Worm (Caenorhabditis elegans) whole organism, young adult: Measurements from ENCODE around the gene acc-4.
A peak's percentile ranks its signal among the peaks of the same experiment; 100 is the strongest.

Experiments
- B0019.2 ChIP-seq: fragments of 200-800 bp; sonication (Bioruptor generic); conservative IDR thresholded peaks from 2 replicates; pipeline ENCODE4 v1.3.6; 2022; ENCODE audit warnings: missing genetic modification reagents, missing genetic modification characterization, missing compliant biosample characterization
- C17E4.6 ChIP-seq: fragments of 200-800 bp; sonication (Bioruptor generic); IDR thresholded peaks from 2 replicates; pipeline ENCODE4 v1.3.6; 2022; ENCODE audit warnings: missing genetic modification reagents, missing genetic modification characterization, missing compliant biosample characterization
- D2030.7 ChIP-seq: fragments of 200-800 bp; sonication (Bioruptor generic); IDR thresholded peaks from 2 replicates; pipeline ENCODE4 v1.3.6; 2022; ENCODE audit warnings: missing genetic modification reagents, missing genetic modification characterization, missing compliant biosample characterization
- F23B12.7 ChIP-seq: sonication (generic microtip); optimal IDR thresholded peaks from 2 replicates; lab custom pipeline; 2017; ENCODE audit warnings: missing genetic modification characterization, mild to moderate bottlenecking, missing compliant biosample characterization, antibody characterized with exemption, moderate library complexity; ENCODE audit not compliant: insufficient read depth
- F37B4.10 ChIP-seq: fragments of 200-800 bp; sonication (Bioruptor generic); IDR thresholded peaks from 2 replicates; pipeline ENCODE4 v1.3.6; 2022; ENCODE audit warnings: missing genetic modification characterization, missing compliant biosample characterization
- F39B2.1 ChIP-seq: fragments of 200-800 bp; sonication (Bioruptor generic); IDR thresholded peaks from 2 replicates; pipeline ENCODE4 v1.3.6; 2022; ENCODE audit warnings: missing genetic modification reagents, missing genetic modification characterization, missing compliant biosample characterization
- F49E8.2 ChIP-seq: sonication (generic microtip); optimal IDR thresholded peaks from 3 replicates; lab custom pipeline; 2017; ENCODE audit warnings: missing genetic modification characterization, mild to moderate bottlenecking, missing compliant biosample characterization, antibody characterized with exemption, moderate library complexity; ENCODE audit not compliant: insufficient read depth
- F52B5.7 ChIP-seq: sonication (generic microtip); optimal IDR thresholded peaks from 2 replicates; lab custom pipeline; 2016; ENCODE audit warnings: mild to moderate bottlenecking, missing genetic modification characterization, missing compliant biosample characterization
- K12H6.12 ChIP-seq: fragments of 200-800 bp; sonication (Bioruptor generic); optimal IDR thresholded peaks from 2 replicates; lab custom pipeline; 2018; ENCODE audit warnings: mild to moderate bottlenecking, missing genetic modification characterization, missing compliant biosample characterization
- Y53G8AR.9 ChIP-seq: fragments of 200-800 bp; sonication (Bioruptor generic); conservative IDR thresholded peaks from 2 replicates; pipeline ENCODE4 v1.3.6; 2022; ENCODE audit warnings: missing genetic modification reagents, missing genetic modification characterization, missing compliant biosample characterization
- Y67H2A.10 ChIP-seq: fragments of 200-800 bp; sonication (Bioruptor generic); conservative IDR thresholded peaks from 2 replicates; pipeline ENCODE4 v1.3.6; 2022; ENCODE audit warnings: missing genetic modification reagents, missing genetic modification characterization, missing compliant biosample characterization
- Y95B8A.8 ChIP-seq: fragments of 200-800 bp; sonication (Bioruptor generic); IDR thresholded peaks from 2 replicates; pipeline ENCODE4 v1.3.6; 2022; ENCODE audit warnings: missing genetic modification reagents, missing genetic modification characterization, missing compliant biosample characterization
- ZK185.1 ChIP-seq: sonication (generic microtip); optimal IDR thresholded peaks from 2 replicates; lab custom pipeline; 2016; ENCODE audit warnings: mild to moderate bottlenecking, missing genetic modification characterization, missing compliant biosample characterization; ENCODE audit not compliant: poor library complexity, severe bottlenecking
- ama-1 ChIP-seq, 3 experiments: fragments of 150-350 bp in 1 of 3; sonication (generic microtip) in 2 of 3; optimal IDR thresholded peaks; 2 replicates each; lab custom pipeline; 2014 to 2018; ENCODE audit warnings: missing biosample characterization in 2 of 3, missing genetic modification characterization in 2 of 3, missing genetic modification reagents in 2 of 3
- aptf-2 ChIP-seq: fragments of 200-800 bp; sonication (Bioruptor generic); conservative IDR thresholded peaks from 2 replicates; pipeline ENCODE4 v1.3.6; 2022; ENCODE audit warnings: missing genetic modification reagents, missing genetic modification characterization, missing compliant biosample characterization
- aptf-3 ChIP-seq: fragments of 200-800 bp; sonication (Bioruptor generic); IDR thresholded peaks from 2 replicates; pipeline ENCODE4 v1.3.6; 2022; ENCODE audit warnings: missing genetic modification characterization, missing compliant biosample characterization
- athp-1 ChIP-seq: sonication (generic microtip); optimal IDR thresholded peaks from 2 replicates; lab custom pipeline; 2017; ENCODE audit warnings: mild to moderate bottlenecking, missing genetic modification characterization, missing compliant biosample characterization
- bed-1 ChIP-seq: fragments of 200-800 bp; sonication (Bioruptor generic); IDR thresholded peaks from 2 replicates; pipeline ENCODE4 v1.3.6; 2022; ENCODE audit warnings: missing genetic modification reagents, missing genetic modification characterization, missing compliant biosample characterization
- cebp-2 ChIP-seq: fragments of 200-800 bp; sonication (Bioruptor generic); IDR thresholded peaks from 2 replicates; pipeline ENCODE4 v1.3.6; 2022; ENCODE audit warnings: missing genetic modification characterization, missing compliant biosample characterization
- ceh-27 ChIP-seq: fragments of 200-800 bp; sonication (Bioruptor generic); optimal IDR thresholded peaks from 2 replicates; lab custom pipeline; 2018; ENCODE audit warnings: mild to moderate bottlenecking, missing genetic modification characterization, moderate library complexity, missing compliant biosample characterization
- chd-7 ChIP-seq: sonication (generic microtip); optimal IDR thresholded peaks from 2 replicates; lab custom pipeline; 2016; ENCODE audit warnings: mild to moderate bottlenecking, missing genetic modification characterization, moderate library complexity, missing compliant biosample characterization
- die-1 ChIP-seq: sonication (generic microtip); optimal IDR thresholded peaks from 2 replicates; lab custom pipeline; 2016; ENCODE audit warnings: missing genotype, mild to moderate bottlenecking, missing genetic modification characterization, missing compliant biosample characterization
- dox-1 ChIP-seq: fragments of 200-800 bp; sonication (Bioruptor generic); IDR thresholded peaks from 2 replicates; pipeline ENCODE4 v1.3.6; 2022; ENCODE audit warnings: missing genetic modification reagents, missing genetic modification characterization, missing compliant biosample characterization
- dpff-1 ChIP-seq: sonication (generic microtip); optimal IDR thresholded peaks from 2 replicates; lab custom pipeline; 2017; ENCODE audit warnings: mild to moderate bottlenecking, missing genetic modification characterization, missing compliant biosample characterization
- dpl-1 ChIP-seq: fragments of 150-350 bp; optimal IDR thresholded peaks from 2 replicates; lab custom pipeline; 2014; ENCODE audit warnings: missing biosample characterization, missing genetic modification reagents, missing genetic modification characterization
- efl-1 ChIP-seq: fragments of 150-350 bp; optimal IDR thresholded peaks from 2 replicates; lab custom pipeline; 2014; ENCODE audit warnings: missing biosample characterization, missing genetic modification reagents, missing genetic modification characterization
- ekl-4 ChIP-seq: fragments of 200-800 bp; sonication (Bioruptor generic); IDR thresholded peaks from 2 replicates; pipeline ENCODE4 v1.3.6; 2022; ENCODE audit warnings: missing genetic modification reagents, missing genetic modification characterization, missing compliant biosample characterization
- ets-4 ChIP-seq: fragments of 200-800 bp; sonication (Bioruptor generic); optimal IDR thresholded peaks from 2 replicates; lab custom pipeline; 2018; ENCODE audit warnings: mild to moderate bottlenecking, missing genetic modification characterization, missing compliant biosample characterization
- fkh-3 ChIP-seq: sonication (generic microtip); optimal IDR thresholded peaks from 2 replicates; lab custom pipeline; 2016; ENCODE audit warnings: mild to moderate bottlenecking, missing genetic modification characterization, missing compliant biosample characterization
- let-607 ChIP-seq, 2 experiments: fragments of 200-800 bp in 1 of 2; sonication (Bioruptor generic) in 1 of 2; sonication (generic microtip) in 1 of 2; optimal IDR thresholded peaks; 2 replicates each; lab custom pipeline; 2016 to 2018; ENCODE audit warnings: mild to moderate bottlenecking in 2 of 2, missing compliant biosample characterization in 2 of 2, missing genetic modification characterization in 2 of 2, moderate library complexity in 2 of 2, missing genotype in 1 of 2
- lin-26 ChIP-seq: fragments of 200-800 bp; sonication (Bioruptor generic); IDR thresholded peaks from 2 replicates; pipeline ENCODE4 v1.3.6; 2022; ENCODE audit warnings: missing genetic modification reagents, missing genetic modification characterization, missing compliant biosample characterization
- madf-6 ChIP-seq: fragments of 200-800 bp; sonication (Bioruptor generic); IDR thresholded peaks from 2 replicates; pipeline ENCODE4 v1.3.6; 2022; ENCODE audit warnings: missing genetic modification reagents, missing genetic modification characterization, missing compliant biosample characterization
- madf-8 ChIP-seq: fragments of 200-800 bp; sonication (Bioruptor generic); conservative IDR thresholded peaks from 2 replicates; pipeline ENCODE4 v1.3.6; 2022; ENCODE audit warnings: missing genetic modification reagents, missing genetic modification characterization, missing compliant biosample characterization
- nfya-2 ChIP-seq: fragments of 200-800 bp; sonication (Bioruptor generic); IDR thresholded peaks from 2 replicates; pipeline ENCODE4 v1.3.6; 2022; ENCODE audit warnings: missing genetic modification reagents, missing genetic modification characterization, missing compliant biosample characterization
- nhr-120 ChIP-seq: fragments of 200-800 bp; sonication (Bioruptor generic); IDR thresholded peaks from 2 replicates; pipeline ENCODE4 v1.3.6; 2022; ENCODE audit warnings: missing genetic modification characterization, missing compliant biosample characterization
- nhr-27 ChIP-seq: fragments of 200-800 bp; sonication (Bioruptor generic); optimal IDR thresholded peaks from 2 replicates; lab custom pipeline; 2018; ENCODE audit warnings: mild to moderate bottlenecking, missing genetic modification characterization, moderate library complexity, missing compliant biosample characterization
- pha-4 ChIP-seq: fragments of 150-350 bp; sonication (generic microtip); optimal IDR thresholded peaks from 2 replicates; lab custom pipeline; 2014; ENCODE audit warnings: missing biosample characterization, missing genetic modification reagents, missing genetic modification characterization
- repo-1 ChIP-seq: sonication (generic microtip); optimal IDR thresholded peaks from 2 replicates; lab custom pipeline; 2017; ENCODE audit warnings: mild to moderate bottlenecking, missing genetic modification characterization, missing compliant biosample characterization
- sdz-38 ChIP-seq: sonication (generic microtip); optimal IDR thresholded peaks from 2 replicates; lab custom pipeline; 2016; ENCODE audit warnings: missing genotype, missing genetic modification characterization, missing compliant biosample characterization
- snpc-1.1 ChIP-seq: sonication (generic microtip); optimal IDR thresholded peaks from 2 replicates; lab custom pipeline; 2017; ENCODE audit warnings: missing genetic modification characterization, mild to moderate bottlenecking, missing compliant biosample characterization, antibody characterized with exemption, moderate library complexity, missing genotype, missing genetic modification reagents; ENCODE audit not compliant: insufficient read depth
- snpc-4 ChIP-seq, 5 experiments: fragments of 150-350 bp in 1 of 5; sonication (generic microtip) in 4 of 5; optimal IDR thresholded peaks; 2 replicates each; lab custom pipeline; 2014 to 2018; ENCODE audit warnings: missing genetic modification characterization in 5 of 5, missing biosample characterization in 3 of 5, antibody characterized with exemption in 2 of 5, mild to moderate bottlenecking in 2 of 5, missing compliant biosample characterization in 2 of 5, missing genotype in 2 of 5, moderate library complexity in 2 of 5, missing genetic modification reagents in 1 of 5
- sptf-2 ChIP-seq: fragments of 200-800 bp; sonication (Bioruptor generic); optimal IDR thresholded peaks from 2 replicates; lab custom pipeline; 2018; ENCODE audit warnings: mild to moderate bottlenecking, missing genetic modification characterization, missing compliant biosample characterization
- xnd-1 ChIP-seq: sonication (generic microtip); optimal IDR thresholded peaks from 2 replicates; lab custom pipeline; 2016; ENCODE audit warnings: missing genotype, missing genetic modification reagents, missing genetic modification characterization, missing compliant biosample characterization
- zfh-2 ChIP-seq: fragments of 200-800 bp; sonication (Bioruptor generic); conservative IDR thresholded peaks from 2 replicates; pipeline ENCODE4 v1.3.6; 2022; ENCODE audit warnings: missing genetic modification reagents, missing genetic modification characterization, missing compliant biosample characterization
- ztf-25 ChIP-seq: fragments of 200-800 bp; sonication (Bioruptor generic); IDR thresholded peaks from 2 replicates; pipeline ENCODE4 v1.3.6; 2022; ENCODE audit warnings: missing genetic modification reagents, missing genetic modification characterization, missing compliant biosample characterization
- ztf-6 ChIP-seq: fragments of 200-800 bp; sonication (Bioruptor generic); IDR thresholded peaks from 2 replicates; pipeline ENCODE4 v1.3.6; 2022; ENCODE audit warnings: missing genetic modification reagents, missing genetic modification characterization, missing compliant biosample characterization

The acc-4 gene

ce11 chrIII:13465918-13466592 lies 17.9 kb downstream of the acc-4 start, which contains the start of gene cdk-5 (continued):
- no peak for TF ChIP-seq ztf-25
- no peak for TF ChIP-seq Y67H2A.10 (GFP tag; lab: Robert Waterston, UW)
- TF ChIP-seq ztf-6 (GFP tag; lab: Robert Waterston, UW): no peak
- no peak for TF ChIP-seq ets-4
- TF ChIP-seq nfya-2 (GFP tag; lab: Robert Waterston, UW): no peak
- no peak for TF ChIP-seq C17E4.6 (GFP tag; lab: Robert Waterston, UW)
- no peak for TF ChIP-seq fkh-3
- TF ChIP-seq Y53G8AR.9 (GFP tag; lab: Robert Waterston, UW): peak; percentile 87; the same call in 1 of the 2 replicates
- no peak for TF ChIP-seq die-1 (tag; lab: Kevin White, UChicago)
- TF ChIP-seq Y95B8A.8 (GFP tag; lab: Robert Waterston, UW): no peak
- TF ChIP-seq B0019.2 (GFP tag; lab: Robert Waterston, UW): no peak
- no peak for TF ChIP-seq dpff-1
- 0 out of 2 replicates have a peak, but pooled peaks have one; percentile 31 for TF ChIP-seq dox-1 (GFP tag; lab: Robert Waterston, UW)
- TF ChIP-seq dpl-1 (GFP tag; lab: Kevin White, UChicago): peak; percentile 11
- no peak for TF ChIP-seq F52B5.7 (tag; lab: Kevin White, UChicago)
- peak; percentile 4 for TF ChIP-seq efl-1 (GFP tag; lab: Kevin White, UChicago)
- no peak for TF ChIP-seq sdz-38 (tag; lab: Kevin White, UChicago)
- no peak for TF ChIP-seq chd-7 (tag; lab: Kevin White, UChicago)
- peak; percentile 69 for TF ChIP-seq repo-1 (tag; lab: Kevin White, UChicago)
- no peak for TF ChIP-seq ama-1 (optimal IDR thresholded peaks at IDR 0.05; lab: Kevin White, UChicago)
- no peak for TF ChIP-seq ama-1 (GFP tag; optimal IDR thresholded peaks at IDR 0.05; lab: Kevin White, UChicago)
- TF ChIP-seq F49E8.2: no peak
- peak in 1 of 2 experiments; percentile 46 for TF ChIP-seq let-607 (tag; optimal IDR thresholded peaks at IDR 0.05; lab: Kevin White, UChicago)
- TF ChIP-seq snpc-4 (GFP tag; optimal IDR thresholded peaks at IDR 0.05; lab: Kevin White, UChicago): no peak
- TF ChIP-seq snpc-4 (tag; optimal IDR thresholded peaks at IDR 0.05; lab: Kevin White, UChicago): peak in 2 of 4 experiments; percentile 54 to 62
- TF ChIP-seq sptf-2 (GFP tag; lab: Kevin White, UChicago): no peak
- no peak for TF ChIP-seq nhr-27 (tag; lab: Kevin White, UChicago)
- no peak for TF ChIP-seq aptf-2 (GFP tag; lab: Robert Waterston, UW)
- TF ChIP-seq F23B12.7 (tag; lab: Kevin White, UChicago): no peak
- peak; percentile 69 for TF ChIP-seq pha-4
- no peak for TF ChIP-seq zfh-2 (GFP tag; lab: Robert Waterston, UW)
- no peak for TF ChIP-seq bed-1 (GFP tag; lab: Robert Waterston, UW)
- peak; percentile 27 for TF ChIP-seq ceh-27 (GFP tag; lab: Kevin White, UChicago)
- TF ChIP-seq lin-26: no peak
- peak; percentile 19 for TF ChIP-seq K12H6.12
- no peak for TF ChIP-seq F37B4.10 (GFP tag; lab: Robert Waterston, UW)
- TF ChIP-seq ekl-4 (GFP tag; lab: Robert Waterston, UW): peak; percentile 86
- TF ChIP-seq aptf-3 (GFP tag; lab: Robert Waterston, UW): no peak
- peak; percentile 66 for TF ChIP-seq madf-6 (GFP tag; lab: Robert Waterston, UW)
- no peak for TF ChIP-seq cebp-2 (GFP tag; lab: Robert Waterston, UW)
- no peak for TF ChIP-seq F39B2.1
- no peak for TF ChIP-seq athp-1 (tag; lab: Kevin White, UChicago)
- no peak for TF ChIP-seq madf-8 (GFP tag; lab: Robert Waterston, UW)
- TF ChIP-seq xnd-1: peak; percentile 33
- TF ChIP-seq nhr-120: no peak
- no peak for TF ChIP-seq ZK185.1
- no peak for TF ChIP-seq snpc-1.1 (tag; lab: Kevin White, UChicago)
- peak; percentile 72; the same call in 1 of the 2 replicates for TF ChIP-seq D2030.7 (GFP tag; lab: Robert Waterston, UW)
